Fruit fly (Drosophila melanogaster): ENCODE data around the gene Nepl21.
A peak's percentile ranks its signal among the peaks of the same experiment; 100 is the strongest.

Nepl21 gene

DNA sequence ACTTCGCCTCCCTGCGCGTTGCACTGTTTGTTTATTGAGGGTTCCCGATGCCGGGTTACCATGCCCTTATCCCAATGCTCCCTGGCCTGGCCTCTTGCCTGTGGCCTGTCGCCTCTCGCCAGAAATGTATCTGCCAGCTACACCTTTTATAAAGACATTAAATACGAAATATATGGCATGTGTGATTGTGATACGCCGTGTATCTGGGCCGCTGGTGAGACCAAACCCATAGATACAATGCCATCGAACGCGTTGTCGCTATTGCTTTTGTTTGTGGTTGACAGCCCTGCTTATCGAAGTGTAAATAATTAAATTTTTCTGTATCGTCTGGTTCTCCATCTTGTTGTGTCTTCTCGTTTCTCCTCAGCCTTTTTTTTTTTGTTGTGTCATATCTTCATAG, 22.9 kb upstream of the Nepl21 start:
- TF ChIP-seq psq (GFP tag; optimal IDR thresholded peaks at IDR 0.05) (no peak), h (GFP tag; optimal IDR thresholded peaks at IDR 0.05) (no peak)

DNA sequence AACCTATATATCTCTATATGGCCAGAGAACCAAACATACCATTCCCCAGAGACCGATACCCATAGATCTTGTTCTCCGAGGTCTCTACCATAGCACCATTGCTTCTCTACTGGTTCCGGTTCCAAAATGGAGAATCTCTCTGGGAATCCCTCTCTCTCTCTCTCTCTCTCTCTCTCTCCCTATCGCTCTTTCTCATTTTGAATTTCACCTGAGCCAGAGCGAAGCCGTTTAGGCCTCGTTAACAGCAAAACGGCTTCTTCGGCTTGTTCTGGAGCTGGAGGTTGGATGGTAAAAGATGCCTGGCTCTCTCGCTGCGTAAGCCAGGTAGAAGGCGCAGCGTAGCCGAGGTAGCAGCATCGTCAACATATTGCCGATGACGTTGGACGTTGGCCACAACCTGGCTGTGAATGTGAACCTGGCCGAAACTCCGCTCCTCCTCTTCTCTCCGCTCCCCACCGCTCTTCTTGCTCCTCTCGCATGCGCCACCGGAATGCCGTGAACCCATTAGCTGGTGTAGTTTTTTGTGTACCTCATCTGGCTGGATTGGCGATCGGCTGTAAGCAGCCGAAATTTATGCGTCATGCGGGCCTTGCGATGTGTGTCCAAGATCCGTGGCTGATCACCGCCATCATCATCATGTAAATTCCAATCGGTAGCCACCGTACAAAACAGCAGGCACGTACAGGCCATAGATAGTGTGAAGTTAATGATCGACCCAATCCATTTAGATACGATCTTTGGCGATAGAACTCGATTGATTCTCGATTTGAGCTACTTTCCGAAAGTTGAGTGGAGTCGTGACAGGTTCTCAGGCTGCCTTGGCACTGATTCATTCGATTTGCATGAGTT, 22.0 kb upstream of the Nepl21 start:
- TF ChIP-seq Dif (GFP tag; optimal IDR thresholded peaks at IDR 0.05; ENCODE audit: partially characterized antibody): peak; percentile 87
- TF ChIP-seq Abd-B (GFP tag; optimal IDR thresholded peaks at IDR 0.05): no peak
- TF ChIP-seq psq (GFP tag; optimal IDR thresholded peaks at IDR 0.05): peak; percentile 23
- TF ChIP-seq CrebA (GFP tag; optimal IDR thresholded peaks at IDR 0.05; ENCODE audit: borderline replicate concordance): peak; percentile 73
- no peak for TF ChIP-seq usp (GFP tag; optimal IDR thresholded peaks at IDR 0.05)
- TF ChIP-seq dl (GFP tag; optimal IDR thresholded peaks at IDR 0.05; ENCODE audit: insufficient read depth in 1 of 2, partially characterized antibody in 2 of 2): peak; percentile 87 to 89
- peak; percentile 22 for TF ChIP-seq sage (GFP tag; optimal IDR thresholded peaks at IDR 0.05)
- peak; percentile 36 for TF ChIP-seq Hr83 (GFP tag; optimal IDR thresholded peaks at IDR 0.05; ENCODE audit: poor library complexity, severe bottlenecking)
- TF ChIP-seq fru (GFP tag; optimal IDR thresholded peaks at IDR 0.05): peak; percentile 4
- TF ChIP-seq GATAd (GFP tag; optimal IDR thresholded peaks at IDR 0.05): no peak
- peak; percentile 80 for TF ChIP-seq Vsx2 (GFP tag; optimal IDR thresholded peaks at IDR 0.05; ENCODE audit: partially characterized antibody)
- no peak for TF ChIP-seq lola (GFP tag; optimal IDR thresholded peaks at IDR 0.05)
- TF ChIP-seq Rel (GFP tag; optimal IDR thresholded peaks at IDR 0.05): no peak
- no peak for TF ChIP-seq Rel (tag; optimal IDR thresholded peaks at IDR 0.05)

dm6 chr3R:28870364-28870763, 13.1 kb upstream of the Nepl21 start:
- TF ChIP-seq Rel (GFP tag; optimal IDR thresholded peaks at IDR 0.05): no peak
- TF ChIP-seq Rel (tag; optimal IDR thresholded peaks at IDR 0.05): peak; percentile 86
- no peak for TF ChIP-seq tai (GFP tag; optimal IDR thresholded peaks at IDR 0.05)
- TF ChIP-seq N (GFP tag; optimal IDR thresholded peaks at IDR 0.05): no peak

DNA sequence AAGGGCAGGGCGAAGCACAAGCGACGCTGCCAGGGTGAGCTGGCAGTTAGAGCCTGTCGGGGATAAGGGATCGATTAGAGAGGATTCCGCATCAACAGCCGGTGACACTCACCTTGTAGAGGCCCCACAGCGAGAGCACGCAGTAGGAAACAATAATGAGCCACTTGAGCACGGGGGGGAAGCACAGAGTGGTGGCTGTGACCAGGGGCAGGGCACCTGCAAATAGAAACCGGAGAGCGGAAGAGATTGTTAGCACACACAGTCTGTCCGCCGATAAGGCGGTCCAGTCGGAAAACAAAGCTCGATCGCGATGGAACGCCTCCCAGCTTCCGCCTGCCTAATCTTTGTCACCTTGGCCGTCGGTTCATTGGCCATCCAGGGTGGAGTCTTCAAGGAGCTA, 10.9 kb upstream of the Nepl21 start, which contains the start of gene Nepl17:
Nepl17 (plus strand) TSS at position 301 of the 400 bp plus-strand sequence.
- TF ChIP-seq tai (GFP tag; optimal IDR thresholded peaks at IDR 0.05) (no peak), OdsH (GFP tag; optimal IDR thresholded peaks at IDR 0.05) (no peak), usp (GFP tag; optimal IDR thresholded peaks at IDR 0.05) (no peak), Hr83 (GFP tag; optimal IDR thresholded peaks at IDR 0.05; ENCODE audit: poor library complexity, severe bottlenecking) (no peak), Rel (GFP tag; optimal IDR thresholded peaks at IDR 0.05) (no peak), Rel (tag; optimal IDR thresholded peaks at IDR 0.05) (peak; percentile 56), Jra (GFP tag; optimal IDR thresholded peaks at IDR 0.05) (no peak)

dm6 chr3R:28875345-28875744, 8.1 kb upstream of the Nepl21 start, which contains the start of gene Nepl18:
TSS of gene Nepl18 (plus strand) at chr3R:28875621.
- no peak for TF ChIP-seq foxo (GFP tag; optimal IDR thresholded peaks at IDR 0.05)
- TF ChIP-seq ey (GFP tag; optimal IDR thresholded peaks at IDR 0.05): no peak
- TF ChIP-seq sv (GFP tag; optimal IDR thresholded peaks at IDR 0.05): no peak
- TF ChIP-seq fru (GFP tag; optimal IDR thresholded peaks at IDR 0.05): no peak
- no peak for TF ChIP-seq dmrt93B (GFP tag; optimal IDR thresholded peaks at IDR 0.05)
- no peak for TF ChIP-seq Rel (GFP tag; optimal IDR thresholded peaks at IDR 0.05)
- TF ChIP-seq Rel (tag; optimal IDR thresholded peaks at IDR 0.05): no peak
- TF ChIP-seq Abd-B (GFP tag; optimal IDR thresholded peaks at IDR 0.05): no peak
- TF ChIP-seq Hr83 (GFP tag; optimal IDR thresholded peaks at IDR 0.05; ENCODE audit: poor library complexity, severe bottlenecking): no peak
- no peak for TF ChIP-seq rgr (GFP tag; optimal IDR thresholded peaks at IDR 0.05)
- no peak for TF ChIP-seq h (GFP tag; optimal IDR thresholded peaks at IDR 0.05)
- TF ChIP-seq GATAd (GFP tag; optimal IDR thresholded peaks at IDR 0.05): no peak
- no peak for TF ChIP-seq Sp1 (GFP tag; optimal IDR thresholded peaks at IDR 0.05)
- TF ChIP-seq CrebA (GFP tag; optimal IDR thresholded peaks at IDR 0.05; ENCODE audit: borderline replicate concordance): no peak
- TF ChIP-seq N (GFP tag; optimal IDR thresholded peaks at IDR 0.05): no peak
- no peak for TF ChIP-seq psq (GFP tag; optimal IDR thresholded peaks at IDR 0.05)
- no peak for TF ChIP-seq usp (GFP tag; optimal IDR thresholded peaks at IDR 0.05)
- no peak for TF ChIP-seq Hr78 (GFP tag; optimal IDR thresholded peaks at IDR 0.05)
- TF ChIP-seq br (GFP tag; optimal IDR thresholded peaks at IDR 0.05): no peak
- TF ChIP-seq brk (GFP tag; optimal IDR thresholded peaks at IDR 0.05): no peak
- TF ChIP-seq HLH106 (tag; optimal IDR thresholded peaks at IDR 0.05): no peak

Data from whole organism, wandering third instar larva.